Worm (Caenorhabditis elegans): Measurements from ENCODE around the gene comt-5.
"Not testable (repeated sequence)": the region's sequence is repeated elsewhere in the genome, so short reads cannot be mapped to it uniquely, and the experiment has no call there.

The comt-5 gene

DNA sequence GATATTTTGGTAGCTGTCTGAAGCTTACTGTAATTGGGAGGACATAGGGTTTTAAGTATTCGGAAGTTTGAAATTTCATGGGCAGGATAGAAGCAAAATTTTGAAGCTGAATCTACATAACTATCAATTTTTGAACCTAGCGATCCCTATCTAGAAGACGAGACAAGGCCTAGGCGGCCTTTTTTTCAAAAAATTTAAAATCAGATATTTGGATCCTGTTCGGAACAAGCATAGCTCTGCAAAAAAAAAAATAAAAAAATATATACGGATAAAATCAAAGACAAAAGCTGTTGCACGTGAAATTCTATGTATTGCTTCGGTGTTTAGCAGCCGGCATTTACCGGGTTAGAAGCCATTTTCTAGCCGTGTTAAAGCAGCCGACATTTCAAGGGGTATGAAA is 41.8 kb upstream of the comt-5 start, which contains the start of gene F36F12.2:
Gene F36F12.2, minus strand, starts transcription at position 101 of the 400 bp plus-strand sequence.
- TF ChIP-seq nhr-129 (tag; optimal IDR thresholded peaks at IDR 0.05) (no peak), ztf-4 (tag; optimal IDR thresholded peaks at IDR 0.05) (no peak), zag-1 (tag; optimal IDR thresholded peaks at IDR 0.05) (no peak), nhr-21 (tag; optimal IDR thresholded peaks at IDR 0.05) (no peak), nhr-10 (tag; optimal IDR thresholded peaks at IDR 0.05) (no peak), ama-1 (optimal IDR thresholded peaks at IDR 0.05) (no peak), nhr-77 (tag; optimal IDR thresholded peaks at IDR 0.05) (no peak), lin-13 (GFP tag; optimal IDR thresholded peaks at IDR 0.05) (no peak), nhr-6 (tag; optimal IDR thresholded peaks at IDR 0.05) (no peak), R02D3.7 (tag; optimal IDR thresholded peaks at IDR 0.05) (no peak), mab-5 (tag; optimal IDR thresholded peaks at IDR 0.05) (no peak), lin-11 (tag; optimal IDR thresholded peaks at IDR 0.05) (no peak), nhr-23 (tag; optimal IDR thresholded peaks at IDR 0.05) (no peak), nhr-25 (tag; optimal IDR thresholded peaks at IDR 0.05) (no peak), unc-55 (GFP tag; optimal IDR thresholded peaks at IDR 0.05) (no peak), skn-1 (tag; optimal IDR thresholded peaks at IDR 0.05) (no peak), lin-39 (tag; optimal IDR thresholded peaks at IDR 0.05) (no peak), aly-2 (tag; optimal IDR thresholded peaks at IDR 0.05) (no peak), peb-1 (tag; optimal IDR thresholded peaks at IDR 0.05) (no peak), F13H6.1 (tag; optimal IDR thresholded peaks at IDR 0.05) (no peak)

DNA sequence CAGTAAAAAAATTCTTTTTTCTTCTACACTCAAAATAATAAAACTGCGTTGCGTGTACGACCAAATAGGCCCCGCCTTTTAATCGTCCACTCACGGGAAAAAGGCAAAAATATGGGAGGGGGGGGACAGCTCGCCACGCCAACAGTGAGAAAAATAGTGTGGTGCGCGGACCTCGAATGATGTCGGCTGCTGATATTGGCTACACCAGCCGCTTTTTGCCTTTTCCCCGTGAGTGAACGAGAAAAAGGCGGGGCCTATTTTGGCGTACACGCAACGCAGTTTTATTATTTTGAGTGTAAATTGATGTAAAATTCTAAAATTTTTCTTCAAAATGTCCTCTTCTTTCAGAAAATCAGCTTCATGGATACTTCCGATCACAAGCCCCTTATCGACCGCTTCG is 36.9 kb upstream of the comt-5 start, which contains the start of gene ztf-28:
Gene ztf-28, plus strand, starts transcription at position 349 of the 400 bp plus-strand sequence.
- not testable (repeated sequence) for TF ChIP-seq sma-3 (GFP tag; optimal IDR thresholded peaks at IDR 0.05); ceh-82 (tag; optimal IDR thresholded peaks at IDR 0.05); sma-9 (GFP tag; optimal IDR thresholded peaks at IDR 0.05); sma-9 (tag; optimal IDR thresholded peaks at IDR 0.05)

DNA sequence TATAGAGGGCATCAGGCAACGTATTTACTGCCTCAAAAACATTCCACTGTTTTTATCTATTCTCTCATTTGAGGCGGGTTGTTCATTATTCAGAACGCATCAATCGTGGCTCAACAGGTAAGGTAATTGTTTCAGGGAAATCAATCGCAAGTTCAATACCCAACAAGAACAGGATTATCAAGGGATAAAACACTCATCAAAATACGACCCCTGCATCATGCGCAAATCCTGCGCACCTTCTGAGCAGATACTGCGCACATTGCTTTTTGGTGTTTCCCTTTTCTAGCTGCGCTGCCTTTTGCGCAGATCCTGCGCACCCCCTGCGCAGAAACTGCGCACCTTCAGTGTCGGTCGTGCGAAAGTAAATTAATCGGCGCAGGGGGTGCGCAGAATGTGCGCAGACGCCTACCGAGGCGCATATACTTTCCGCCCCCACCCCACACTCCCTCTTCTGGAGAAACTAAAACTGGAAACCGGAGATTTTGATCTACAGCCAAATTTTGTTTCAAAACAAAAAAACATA is 32.4 kb upstream of the comt-5 start, which contains the start of gene F36F12.3:
Gene F36F12.3, plus strand, starts transcription at position 51 of the 523 bp plus-strand sequence.
- not testable (repeated sequence) for TF ChIP-seq ztf-11, dmd-4, crh-2 (tag; optimal IDR thresholded peaks at IDR 0.05)

DNA sequence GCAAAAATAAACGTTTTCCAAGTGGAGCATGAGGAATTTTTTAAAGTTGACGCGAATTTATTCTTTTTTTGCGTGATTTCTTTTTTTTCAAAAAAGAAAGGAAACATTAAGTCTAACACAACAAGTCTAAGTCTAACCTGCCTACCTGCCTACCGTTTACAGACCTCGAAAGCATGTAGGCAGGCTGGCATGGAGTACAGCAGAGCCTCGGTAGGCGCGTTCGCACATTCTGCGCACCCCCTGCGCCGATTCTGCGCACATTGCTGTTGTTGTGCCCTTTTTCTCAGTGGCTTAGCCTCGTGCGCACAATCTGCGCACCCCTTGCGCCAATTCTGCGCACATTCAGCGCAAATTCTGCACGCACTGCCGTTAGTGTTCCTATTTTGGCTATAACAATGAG is 30.5 kb upstream of the comt-5 start:
- TF ChIP-seq elt-3 (tag; optimal IDR thresholded peaks at IDR 0.05) (no peak), nhr-23 (tag; optimal IDR thresholded peaks at IDR 0.05) (no peak), lsy-2 (tag; optimal IDR thresholded peaks at IDR 0.05) (no peak), blmp-1 (tag; optimal IDR thresholded peaks at IDR 0.05; ENCODE audit: insufficient read depth) (no peak), nhr-129 (tag; optimal IDR thresholded peaks at IDR 0.05) (no peak), sma-9 (GFP tag; optimal IDR thresholded peaks at IDR 0.05) (no peak), sma-9 (tag; optimal IDR thresholded peaks at IDR 0.05) (no peak), nhr-77 (tag; optimal IDR thresholded peaks at IDR 0.05) (no peak), nhr-25 (tag; optimal IDR thresholded peaks at IDR 0.05) (no peak)

- TF ChIP-seq ceh-82 (tag; optimal IDR thresholded peaks at IDR 0.05): no peak
- TF ChIP-seq mdl-1 (tag; optimal IDR thresholded peaks at IDR 0.05): no peak
- TF ChIP-seq sem-4 (tag; optimal IDR thresholded peaks at IDR 0.05): no peak
- TF ChIP-seq sma-3 (GFP tag; optimal IDR thresholded peaks at IDR 0.05): no peak
- no peak for TF ChIP-seq fos-1 (tag; optimal IDR thresholded peaks at IDR 0.05)
- no peak for TF ChIP-seq nhr-6 (tag; optimal IDR thresholded peaks at IDR 0.05)
Measured at ce11 chrV:2081894-2082293, 28.5 kb upstream of the comt-5 start.

ce11 chrV:2081269-2081668 is 27.9 kb upstream of the comt-5 start:
- TF ChIP-seq ama-1 (optimal IDR thresholded peaks at IDR 0.05) (no peak), nhr-11 (tag; optimal IDR thresholded peaks at IDR 0.05) (no peak), nhr-77 (tag; optimal IDR thresholded peaks at IDR 0.05) (no peak), mdl-1 (tag; optimal IDR thresholded peaks at IDR 0.05) (no peak), nhr-10 (tag; optimal IDR thresholded peaks at IDR 0.05) (no peak), sma-3 (GFP tag; optimal IDR thresholded peaks at IDR 0.05) (no peak), mab-5 (tag; optimal IDR thresholded peaks at IDR 0.05) (no peak), fos-1 (tag; optimal IDR thresholded peaks at IDR 0.05) (no peak), nhr-21 (tag; optimal IDR thresholded peaks at IDR 0.05) (no peak), ZK546.5 (tag; optimal IDR thresholded peaks at IDR 0.05) (no peak), nhr-12 (tag; optimal IDR thresholded peaks at IDR 0.05) (no peak), zag-1 (tag; optimal IDR thresholded peaks at IDR 0.05) (no peak), nhr-237 (tag; optimal IDR thresholded peaks at IDR 0.05) (no peak), ztf-1 (GFP tag; conservative IDR thresholded peaks at IDR 0.05) (no peak), blmp-1 (tag; optimal IDR thresholded peaks at IDR 0.05; ENCODE audit: insufficient read depth) (no peak), elt-1 (tag; optimal IDR thresholded peaks at IDR 0.05) (no peak), snpc-4 (tag; optimal IDR thresholded peaks at IDR 0.05) (no peak)
